Fruit fly (Drosophila melanogaster): ENCODE data around the gene Sfp24Bd.

Gene Sfp24Bd

DNA sequence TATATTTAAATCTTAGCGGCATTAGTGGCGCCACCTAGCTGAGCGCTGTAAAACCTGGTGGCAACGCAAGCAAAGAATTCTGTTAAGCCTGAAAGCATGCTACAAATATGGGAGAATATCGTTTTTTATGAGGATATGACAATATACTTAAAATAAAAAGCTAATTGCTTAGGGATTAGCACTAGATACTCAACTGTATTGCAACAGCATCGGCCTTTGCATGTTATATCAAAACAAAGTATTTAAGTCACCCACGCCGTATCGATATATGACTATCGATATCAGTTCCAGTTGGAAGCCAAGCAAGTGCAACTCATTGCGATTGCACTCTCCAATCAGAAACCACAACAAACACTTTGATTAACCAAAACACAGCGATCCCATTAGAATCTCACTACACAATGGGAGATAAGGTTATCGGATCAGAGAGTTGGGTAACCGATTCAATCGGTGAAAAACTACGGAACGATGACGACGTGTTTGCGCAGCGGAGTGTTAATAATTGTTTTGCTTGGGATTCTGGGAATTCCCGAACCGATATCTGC is 50.0 kb downstream of the Sfp24Bd start, which contains the start of gene Ugt36A1 (continued):
- no peak for TF ChIP-seq CG33557 (GFP tag; optimal IDR thresholded peaks at IDR 0.05)
- peak; percentile 91 for TF ChIP-seq CG13287 (GFP tag; IDR thresholded peaks at IDR 0.05; ENCODE audit: partially characterized antibody)
- no peak for TF ChIP-seq ara (GFP tag; IDR thresholded peaks at IDR 0.05)
- no peak for TF ChIP-seq Neu2 (GFP tag; optimal IDR thresholded peaks at IDR 0.05; ENCODE audit: borderline replicate concordance)
- no peak for TF ChIP-seq Xbp1 (GFP tag; optimal IDR thresholded peaks at IDR 0.05)
- TF ChIP-seq sd (tag; optimal IDR thresholded peaks at IDR 0.05) = peak; percentile 55
- TF ChIP-seq vfl (GFP tag; optimal IDR thresholded peaks at IDR 0.05) = no peak
- TF ChIP-seq Fer3 (tag; optimal IDR thresholded peaks at IDR 0.05) = no peak
- TF ChIP-seq CG18262 (tag; optimal IDR thresholded peaks at IDR 0.05) = no peak
- TF ChIP-seq hbn (GFP tag; IDR thresholded peaks at IDR 0.05; ENCODE audit: partially characterized antibody) = peak; percentile 89
- no peak for TF ChIP-seq lab (GFP tag; optimal IDR thresholded peaks at IDR 0.05)
- no peak for TF ChIP-seq Lpt (GFP tag; optimal IDR thresholded peaks at IDR 0.05)
- TF ChIP-seq BEAF-32 (GFP tag; optimal IDR thresholded peaks at IDR 0.05) = peak; percentile 79
- no peak for TF ChIP-seq CG17829 (tag; optimal IDR thresholded peaks at IDR 0.05)
- TF ChIP-seq CG17361 (GFP tag; IDR thresholded peaks at IDR 0.05) = no peak
- TF ChIP-seq crc (GFP tag; optimal IDR thresholded peaks at IDR 0.05) = no peak
- no peak for TF ChIP-seq Mes4 (GFP tag; optimal IDR thresholded peaks at IDR 0.05)
- no peak for TF ChIP-seq unpg (GFP tag; optimal IDR thresholded peaks at IDR 0.05)
- TF ChIP-seq CG15073 (GFP tag; optimal IDR thresholded peaks at IDR 0.05) = no peak
- peak; percentile 74 for TF ChIP-seq Sry-δ (GFP tag; optimal IDR thresholded peaks at IDR 0.05)
- TF ChIP-seq Awh (GFP tag; IDR thresholded peaks at IDR 0.05) = no peak
- TF ChIP-seq dpn (GFP tag; optimal IDR thresholded peaks at IDR 0.05) = no peak
- no peak for TF ChIP-seq CG13424 (tag; optimal IDR thresholded peaks at IDR 0.05)
- TF ChIP-seq exex (tag; optimal IDR thresholded peaks at IDR 0.05) = peak; percentile 71
- no peak for TF ChIP-seq Vsx1 (GFP tag; optimal IDR thresholded peaks at IDR 0.05)
- no peak for TF ChIP-seq CG9932 (GFP tag; IDR thresholded peaks at IDR 0.05)
- TF ChIP-seq Dll (GFP tag; IDR thresholded peaks at IDR 0.05; ENCODE audit: partially characterized antibody) = peak; percentile 94
- TF ChIP-seq CG10147 (GFP tag; optimal IDR thresholded peaks at IDR 0.05) = no peak
- TF ChIP-seq fu2 (GFP tag; optimal IDR thresholded peaks at IDR 0.05) = no peak
- no peak for TF ChIP-seq NK7.1 (GFP tag; optimal IDR thresholded peaks at IDR 0.05)
- peak; percentile 99 to 100 for TF ChIP-seq insv (GFP tag; optimal IDR thresholded peaks at IDR 0.05)
- TF ChIP-seq usp (GFP tag; optimal IDR thresholded peaks at IDR 0.05) = no peak
- TF ChIP-seq CG1792 (GFP tag; optimal IDR thresholded peaks at IDR 0.05) = no peak
- TF ChIP-seq shn (GFP tag; optimal IDR thresholded peaks at IDR 0.05) = no peak
- TF ChIP-seq ATbp (GFP tag; optimal IDR thresholded peaks at IDR 0.05) = no peak
- TF ChIP-seq bsh (GFP tag; optimal IDR thresholded peaks at IDR 0.05) = no peak
- TF ChIP-seq H2.0 (GFP tag; IDR thresholded peaks at IDR 0.05) = no peak
- no peak for TF ChIP-seq seq (GFP tag; IDR thresholded peaks at IDR 0.05)
- TF ChIP-seq CG9609 (GFP tag; optimal IDR thresholded peaks at IDR 0.05) = no peak
- no peak for TF ChIP-seq Camta (GFP tag; optimal IDR thresholded peaks at IDR 0.05)
- TF ChIP-seq CG3407 (GFP tag; optimal IDR thresholded peaks at IDR 0.05) = no peak
- no peak for TF ChIP-seq TFAM (GFP tag; optimal IDR thresholded peaks at IDR 0.05)
- peak; percentile 73 for TF ChIP-seq CG16813 (GFP tag; IDR thresholded peaks at IDR 0.05; ENCODE audit: partially characterized antibody)
- no peak for TF ChIP-seq ham (GFP tag; IDR thresholded peaks at IDR 0.05)
- no peak for TF ChIP-seq CG31365 (tag; optimal IDR thresholded peaks at IDR 0.05)
- TF ChIP-seq CG6272 (GFP tag; IDR thresholded peaks at IDR 0.05) = no peak
- no peak for TF ChIP-seq CG1602 (GFP tag; optimal IDR thresholded peaks at IDR 0.05)
- no peak for TF ChIP-seq Hmr (GFP tag; optimal IDR thresholded peaks at IDR 0.05)
- TF ChIP-seq kay (GFP tag; optimal IDR thresholded peaks at IDR 0.05) = no peak
- peak; percentile 62 for TF ChIP-seq CG2116 (GFP tag; optimal IDR thresholded peaks at IDR 0.05)
- TF ChIP-seq D19B (GFP tag; optimal IDR thresholded peaks at IDR 0.05) = no peak
